Fruit fly (Drosophila melanogaster) whole organism: ENCODE data around the gene CG14043.

Experiments
- CG8478 ChIP-seq: fragments of >200 bp; optimal IDR thresholded peaks from 2 replicates; lab custom pipeline; 2018; ENCODE audit warnings: inconsistent platforms
- Dll ChIP-seq: fragments of >200 bp; optimal IDR thresholded peaks from 2 replicates; lab custom pipeline; 2017
- EcR ChIP-seq, 2 experiments: fragments of >200 bp; optimal IDR thresholded peaks; 2 replicates each; lab custom pipeline; 2017; ENCODE audit warnings: missing biosample characterization in 2 of 2, missing genetic modification characterization in 2 of 2, missing genetic modification reagents in 2 of 2
- pan ChIP-seq: fragments of >200 bp; optimal IDR thresholded peaks from 2 replicates; lab custom pipeline; 2017
- psq ChIP-seq: fragments of >200 bp; optimal IDR thresholded peaks from 2 replicates; lab custom pipeline; 2017
- usp ChIP-seq: fragments of >200 bp; optimal IDR thresholded peaks from 2 replicates; lab custom pipeline; 2017; ENCODE audit warnings: missing biosample characterization, missing genetic modification characterization, mixed read lengths

The CG14043 gene

dm6 chr2L:4971329-4971798 is at the start of gene CG14043:
CG14043 (plus strand) TSS chr2L:4971702.
- TF ChIP-seq usp (GFP tag; lab: Kevin White, UChicago) = no peak
- TF ChIP-seq EcR (GFP tag; optimal IDR thresholded peaks at IDR 0.05; lab: Kevin White, UChicago) = no peak
- no peak for TF ChIP-seq pan (lab: Kevin White, UChicago)
- TF ChIP-seq psq (lab: Kevin White, UChicago) = no peak
- TF ChIP-seq CG8478 (lab: Kevin White, UChicago) = no peak
- no peak for TF ChIP-seq Dll (lab: Kevin White, UChicago)

dm6 chr2L:4928340-4928739 is 43.2 kb upstream of the CG14043 start:
- TF ChIP-seq EcR (GFP tag; optimal IDR thresholded peaks at IDR 0.05; lab: Kevin White, UChicago) (no peak), CG8478 (lab: Kevin White, UChicago) (no peak), psq (lab: Kevin White, UChicago) (no peak), pan (lab: Kevin White, UChicago) (no peak), Dll (lab: Kevin White, UChicago) (no peak), usp (GFP tag; lab: Kevin White, UChicago) (no peak)

- TF ChIP-seq pan (lab: Kevin White, UChicago) = no peak
- TF ChIP-seq usp (GFP tag; lab: Kevin White, UChicago) = no peak
- no peak for TF ChIP-seq CG8478 (lab: Kevin White, UChicago)
- TF ChIP-seq psq (lab: Kevin White, UChicago) = no peak
- TF ChIP-seq Dll (lab: Kevin White, UChicago) = no peak
- no peak for TF ChIP-seq EcR (GFP tag; optimal IDR thresholded peaks at IDR 0.05; lab: Kevin White, UChicago)
These were observed 41.0 kb upstream of the CG14043 start for dm6 chr2L:4930541-4930940.

dm6 chr2L:4932284-4932683 is 39.2 kb upstream of the CG14043 start, which contains the start of gene hoe1:
hoe1 (minus strand) TSS chr2L:4932384.
- TF ChIP-seq usp (GFP tag; lab: Kevin White, UChicago) (no peak), Dll (lab: Kevin White, UChicago) (no peak), CG8478 (lab: Kevin White, UChicago) (no peak), pan (lab: Kevin White, UChicago) (no peak), psq (lab: Kevin White, UChicago) (no peak), EcR (GFP tag; optimal IDR thresholded peaks at IDR 0.05; lab: Kevin White, UChicago) (no peak)

- TF ChIP-seq pan (lab: Kevin White, UChicago) (no peak), usp (GFP tag; lab: Kevin White, UChicago) (no peak), psq (lab: Kevin White, UChicago) (no peak), EcR (GFP tag; optimal IDR thresholded peaks at IDR 0.05; lab: Kevin White, UChicago) (no peak), CG8478 (lab: Kevin White, UChicago) (no peak), Dll (lab: Kevin White, UChicago) (no peak)
These were observed 35.1 kb upstream of the CG14043 start, which contains the start of gene hoe2 for dm6 chr2L:4936325-4936869. hoe2 (minus strand) TSS chr2L:4936450.

dm6 chr2L:4937060-4937459 is 34.4 kb upstream of the CG14043 start, which contains the start of gene Sgs1:
Sgs1 (plus strand) TSS chr2L:4937409.
- TF ChIP-seq psq (lab: Kevin White, UChicago) = no peak
- TF ChIP-seq EcR (GFP tag; optimal IDR thresholded peaks at IDR 0.05; lab: Kevin White, UChicago) = no peak

dm6 chr2L:4942257-4942792 is 29.2 kb upstream of the CG14043 start, which contains the start of gene synr:
synr (plus strand) TSS chr2L:4942742.
- TF ChIP-seq pan (lab: Kevin White, UChicago) (no peak), EcR (GFP tag; optimal IDR thresholded peaks at IDR 0.05; lab: Kevin White, UChicago) (no peak), psq (lab: Kevin White, UChicago) (no peak), Dll (lab: Kevin White, UChicago) (no peak), CG8478 (lab: Kevin White, UChicago) (no peak), usp (GFP tag; lab: Kevin White, UChicago) (no peak)

dm6 chr2L:4945300-4945699 is 26.2 kb upstream of the CG14043 start, which contains the start of the genes mRpL24 and betaggt-I:
mRpL24 (minus strand) TSS chr2L:4945361.
betaggt-I (plus strand) TSS chr2L:4945579.
- TF ChIP-seq Dll (lab: Kevin White, UChicago) = no peak
- TF ChIP-seq usp (GFP tag; lab: Kevin White, UChicago) = no peak
- no peak for TF ChIP-seq EcR (GFP tag; optimal IDR thresholded peaks at IDR 0.05; lab: Kevin White, UChicago)
- TF ChIP-seq pan (lab: Kevin White, UChicago) = no peak
- TF ChIP-seq psq (lab: Kevin White, UChicago) = no peak
- TF ChIP-seq CG8478 (lab: Kevin White, UChicago) = no peak

dm6 chr2L:4949453-4950045 is 22.0 kb upstream of the CG14043 start, which contains the start of gene jet:
jet (minus strand) TSS chr2L:4949784.
- TF ChIP-seq EcR (GFP tag; optimal IDR thresholded peaks at IDR 0.05; lab: Kevin White, UChicago) = no peak
- no peak for TF ChIP-seq pan (lab: Kevin White, UChicago)
- TF ChIP-seq CG8478 (lab: Kevin White, UChicago) = no peak
- no peak for TF ChIP-seq psq (lab: Kevin White, UChicago)
- TF ChIP-seq usp (GFP tag; lab: Kevin White, UChicago) = no peak
- TF ChIP-seq Dll (lab: Kevin White, UChicago) = no peak

dm6 chr2L:4950667-4951066 is 20.8 kb upstream of the CG14043 start, which contains the start of gene Jon25Biii:
Jon25Biii (minus strand) TSS chr2L:4950767.
- TF ChIP-seq pan (lab: Kevin White, UChicago) = no peak
- no peak for TF ChIP-seq CG8478 (lab: Kevin White, UChicago)
- TF ChIP-seq psq (lab: Kevin White, UChicago) = no peak
- no peak for TF ChIP-seq Dll (lab: Kevin White, UChicago)
- no peak for TF ChIP-seq usp (GFP tag; lab: Kevin White, UChicago)
- TF ChIP-seq EcR (GFP tag; optimal IDR thresholded peaks at IDR 0.05; lab: Kevin White, UChicago) = no peak
